Worm (Caenorhabditis elegans): ENCODE results near the gene H38K22.6.

ce11 chrIII:4359900-4360299, 39.7 kb downstream of the H38K22.6 start:
- no peak for TF ChIP-seq ces-1 (GFP tag; optimal IDR thresholded peaks at IDR 0.05)
- no peak for TF ChIP-seq unc-39 (tag; optimal IDR thresholded peaks at IDR 0.05)
- TF ChIP-seq snpc-4 (tag; optimal IDR thresholded peaks at IDR 0.05) = no peak
- TF ChIP-seq blmp-1 (tag; optimal IDR thresholded peaks at IDR 0.05) = no peak
- no peak for TF ChIP-seq elt-3 (tag; optimal IDR thresholded peaks at IDR 0.05)
- TF ChIP-seq nhr-237 (tag; optimal IDR thresholded peaks at IDR 0.05) = no peak
- no peak for TF ChIP-seq nhr-76 (tag; optimal IDR thresholded peaks at IDR 0.05)
- TF ChIP-seq nhr-12 (tag; optimal IDR thresholded peaks at IDR 0.05) = no peak
- TF ChIP-seq lin-13 (tag; optimal IDR thresholded peaks at IDR 0.05) = no peak

Measured in whole organism, mixed stage, embryonic.